Fruit fly (Drosophila melanogaster) whole organism, prepupa: ENCODE measurements around the gene red.

Source experiments
- CG10669 ChIP-seq: fragments of 200-800 bp; sonication (Bioruptor generic); optimal IDR thresholded peaks from 3 replicates; lab custom pipeline; 2018; ENCODE audit warnings: missing biosample characterization, mild to moderate bottlenecking, missing genetic modification characterization, moderate library complexity
- CG4318 ChIP-seq: fragments of 200-800 bp; sonication (Bioruptor generic); optimal IDR thresholded peaks from 3 replicates; lab custom pipeline; 2017; ENCODE audit warnings: missing biosample characterization, mild to moderate bottlenecking, missing genetic modification characterization
- Eip78C ChIP-seq: fragments of 200-800 bp; sonication (Bioruptor generic); peaks from one replicate; lab custom pipeline; 2016; ENCODE audit warnings: missing biosample characterization, missing genetic modification characterization
- achi ChIP-seq: fragments of 200-800 bp; sonication (Bioruptor generic); optimal IDR thresholded peaks from 3 replicates; lab custom pipeline; 2016; ENCODE audit warnings: missing biosample characterization, missing genetic modification characterization
- dsx ChIP-seq: fragments of 200-800 bp; optimal IDR thresholded peaks from 3 replicates; lab custom pipeline; 2019; ENCODE audit warnings: missing biosample characterization, mild to moderate bottlenecking, missing genetic modification characterization, moderate library complexity; ENCODE audit not compliant: poor library complexity, severe bottlenecking

- TF ChIP-seq CG4318 (GFP tag; lab: Kevin White, UChicago) (peak; percentile 73), Eip78C (peak; percentile 98), achi (GFP tag; lab: Kevin White, UChicago) (peak; percentile 79), CG10669 (GFP tag; lab: Kevin White, UChicago) (peak; percentile 83), dsx (GFP tag; lab: Kevin White, UChicago) (peak; percentile 83)
Measured at dm6 chr3R:14291431-14291830, 2.6 kb downstream of the red start.
